Worm (Caenorhabditis elegans) whole organism, young adult: ENCODE measurements around the gene Y76B12C.4.
A peak's percentile ranks its signal among the peaks of the same experiment; 100 is the strongest.

ENCODE experiments used
- B0261.1 ChIP-seq: sonication (generic microtip); optimal IDR thresholded peaks from 2 replicates; lab custom pipeline; 2016; ENCODE audit warnings: mild to moderate bottlenecking, missing genetic modification characterization, moderate library complexity, missing compliant biosample characterization
- B0336.3 ChIP-seq: fragments of 200-800 bp; sonication (Bioruptor generic); IDR thresholded peaks from 2 replicates; pipeline ENCODE4 v1.3.6; 2022; ENCODE audit warnings: missing genetic modification characterization, missing compliant biosample characterization
- D2030.7 ChIP-seq: fragments of 200-800 bp; sonication (Bioruptor generic); IDR thresholded peaks from 2 replicates; pipeline ENCODE4 v1.3.6; 2022; ENCODE audit warnings: missing genetic modification reagents, missing genetic modification characterization, missing compliant biosample characterization
- F23B12.7 ChIP-seq: sonication (generic microtip); optimal IDR thresholded peaks from 2 replicates; lab custom pipeline; 2017; ENCODE audit warnings: missing genetic modification characterization, mild to moderate bottlenecking, missing compliant biosample characterization, antibody characterized with exemption, moderate library complexity; ENCODE audit not compliant: insufficient read depth
- T07F8.4 ChIP-seq: sonication (generic microtip); optimal IDR thresholded peaks from 2 replicates; lab custom pipeline; 2016; ENCODE audit warnings: mild to moderate bottlenecking, missing genetic modification characterization, moderate library complexity, missing compliant biosample characterization
- Y95B8A.8 ChIP-seq: fragments of 200-800 bp; sonication (Bioruptor generic); IDR thresholded peaks from 2 replicates; pipeline ENCODE4 v1.3.6; 2022; ENCODE audit warnings: missing genetic modification reagents, missing genetic modification characterization, missing compliant biosample characterization
- bed-2 ChIP-seq: fragments of 200-800 bp; sonication (Bioruptor generic); IDR thresholded peaks from 2 replicates; pipeline ENCODE4 v1.3.6; 2022; ENCODE audit warnings: missing genetic modification reagents, missing genetic modification characterization, missing compliant biosample characterization
- cebp-1 ChIP-seq, 2 experiments: fragments of 200-800 bp in 1 of 2; sonication (Bioruptor generic) in 1 of 2; sonication (generic microtip) in 1 of 2; IDR thresholded peaks in 1 of 2; optimal IDR thresholded peaks in 1 of 2; 2 replicates each; pipeline versions ENCODE4 v1.3.6 to Lab custom; 2017 to 2022; ENCODE audit warnings: missing compliant biosample characterization in 2 of 2, missing genetic modification characterization in 2 of 2, mild to moderate bottlenecking in 1 of 2, missing genetic modification reagents in 1 of 2, moderate library complexity in 1 of 2
- hrde-1 ChIP-seq: sonication (generic microtip); optimal IDR thresholded peaks from 2 replicates; lab custom pipeline; 2016; ENCODE audit warnings: missing genetic modification characterization, mild to moderate bottlenecking, missing compliant biosample characterization, moderate library complexity, missing genotype, missing genetic modification reagents, borderline replicate concordance
- mcd-1 ChIP-seq: fragments of 200-800 bp; sonication (Bioruptor generic); IDR thresholded peaks from 2 replicates; pipeline ENCODE4 v1.3.6; 2022; ENCODE audit warnings: missing genetic modification reagents, missing genetic modification characterization, missing compliant biosample characterization
- sptf-2 ChIP-seq: fragments of 200-800 bp; sonication (Bioruptor generic); optimal IDR thresholded peaks from 2 replicates; lab custom pipeline; 2018; ENCODE audit warnings: mild to moderate bottlenecking, missing genetic modification characterization, missing compliant biosample characterization
- ztf-26 ChIP-seq: sonication (generic microtip); optimal IDR thresholded peaks from 2 replicates; lab custom pipeline; 2017; ENCODE audit warnings: missing genetic modification characterization, missing compliant biosample characterization

Gene Y76B12C.4

DNA sequence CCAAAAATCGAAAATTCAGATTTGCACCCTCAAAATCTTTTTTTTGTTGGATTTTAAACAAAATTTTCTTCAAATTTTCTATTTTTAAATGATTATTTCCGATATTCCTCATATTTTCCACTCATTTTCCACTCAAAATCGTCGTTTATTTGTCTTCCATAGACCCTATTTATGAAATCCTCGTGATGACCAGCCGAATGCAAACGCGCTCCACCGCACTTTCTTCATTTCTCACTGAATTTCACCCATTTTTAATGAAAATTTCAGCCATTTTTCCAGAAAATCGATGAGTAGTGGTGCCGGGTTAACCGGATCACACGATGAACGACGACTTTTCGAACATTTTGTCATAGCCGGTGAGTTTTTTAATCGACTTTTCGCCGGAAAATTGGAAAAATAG is 48.4 kb downstream of the Y76B12C.4 start, which contains the start of gene denn-4:
TSS of gene denn-4 (plus strand) at position 280 of the 400 bp plus-strand sequence.
- no peak for TF ChIP-seq cebp-1 (GFP tag; IDR thresholded peaks at IDR 0.05; lab: Robert Waterston, UW)
- peak; percentile 21 for TF ChIP-seq cebp-1 (tag; optimal IDR thresholded peaks at IDR 0.05; lab: Kevin White, UChicago)
- no peak for TF ChIP-seq T07F8.4
- TF ChIP-seq Y95B8A.8 (GFP tag; lab: Robert Waterston, UW), result no peak
- no peak for TF ChIP-seq B0261.1 (tag; lab: Kevin White, UChicago)
- no peak for TF ChIP-seq hrde-1 (tag; lab: Kevin White, UChicago)
- no peak for TF ChIP-seq B0336.3 (GFP tag; lab: Robert Waterston, UW)
- no peak for TF ChIP-seq sptf-2
- TF ChIP-seq D2030.7 (GFP tag; lab: Robert Waterston, UW), result no peak
- TF ChIP-seq F23B12.7 (tag; lab: Kevin White, UChicago), result peak; percentile 1
- peak; percentile 89 for TF ChIP-seq mcd-1 (GFP tag; lab: Robert Waterston, UW)
- no peak for TF ChIP-seq bed-2 (GFP tag; lab: Robert Waterston, UW)
- TF ChIP-seq ztf-26 (tag; lab: Kevin White, UChicago), result no peak
